Worm (Caenorhabditis elegans) whole organism, L2 larva: ENCODE measurements around the gene B0001.8.

Source experiments
- C34F6.9 ChIP-seq: fragments of 150-350 bp; optimal IDR thresholded peaks from 2 replicates; lab custom pipeline; 2014; ENCODE audit warnings: missing biosample characterization, missing genetic modification characterization
- F13H6.1 ChIP-seq: sonication (generic microtip); optimal IDR thresholded peaks from 2 replicates; lab custom pipeline; 2016; ENCODE audit warnings: missing genetic modification characterization, missing compliant biosample characterization
- R02D3.7 ChIP-seq: fragments of 150-350 bp; optimal IDR thresholded peaks from 2 replicates; lab custom pipeline; 2014; ENCODE audit warnings: missing biosample characterization, missing genetic modification characterization
- Y55F3AM.14 ChIP-seq: fragments of 200-800 bp; sonication (Bioruptor generic); optimal IDR thresholded peaks from 2 replicates; lab custom pipeline; 2018; ENCODE audit warnings: mild to moderate bottlenecking, missing genetic modification characterization, missing compliant biosample characterization
- ZK546.5 ChIP-seq: sonication (generic microtip); optimal IDR thresholded peaks from 2 replicates; lab custom pipeline; 2017; ENCODE audit warnings: missing biosample characterization, missing genetic modification characterization
- alr-1 ChIP-seq: fragments of 150-350 bp; optimal IDR thresholded peaks from 2 replicates; lab custom pipeline; 2014; ENCODE audit warnings: missing biosample characterization, missing genetic modification characterization
- ama-1 ChIP-seq: fragments of 150-350 bp; optimal IDR thresholded peaks from 2 replicates; lab custom pipeline; 2018; ENCODE audit warnings: inconsistent platforms
- ceh-82 ChIP-seq: fragments of 150-350 bp; optimal IDR thresholded peaks from 2 replicates; lab custom pipeline; 2014; ENCODE audit warnings: missing biosample characterization, missing genetic modification characterization
- crh-2 ChIP-seq: sonication (generic microtip); optimal IDR thresholded peaks from 2 replicates; lab custom pipeline; 2017; ENCODE audit warnings: missing biosample characterization, missing genetic modification characterization
- dmd-4 ChIP-seq: sonication (generic microtip); optimal IDR thresholded peaks from 2 replicates; lab custom pipeline; 2017; ENCODE audit warnings: missing biosample characterization, missing genetic modification characterization
- egl-27 ChIP-seq: sonication (generic microtip); optimal IDR thresholded peaks from 3 replicates; lab custom pipeline; 2017; ENCODE audit warnings: missing biosample characterization, missing genetic modification reagents, missing genetic modification characterization
- elt-1 ChIP-seq: fragments of 150-350 bp; optimal IDR thresholded peaks from 2 replicates; lab custom pipeline; 2014; ENCODE audit warnings: missing biosample characterization, missing genetic modification characterization
- elt-3 ChIP-seq: sonication (generic microtip); optimal IDR thresholded peaks from 2 replicates; lab custom pipeline; 2017; ENCODE audit warnings: missing biosample characterization, missing genetic modification characterization
- fos-1 ChIP-seq: fragments of 150-350 bp; optimal IDR thresholded peaks from 2 replicates; lab custom pipeline; 2014; ENCODE audit warnings: missing biosample characterization, missing genetic modification characterization
- lin-11 ChIP-seq: fragments of 150-350 bp; sonication (generic microtip); optimal IDR thresholded peaks from 2 replicates; lab custom pipeline; 2014; ENCODE audit warnings: missing biosample characterization, missing genetic modification characterization, inconsistent platforms, mixed read lengths
- lin-13 ChIP-seq: fragments of 150-350 bp; optimal IDR thresholded peaks from 2 replicates; lab custom pipeline; 2014; ENCODE audit warnings: missing biosample characterization, missing genetic modification reagents, missing genetic modification characterization
- lin-39 ChIP-seq: fragments of 150-350 bp; optimal IDR thresholded peaks from 2 replicates; lab custom pipeline; 2014; ENCODE audit warnings: missing biosample characterization, missing genetic modification reagents, missing genetic modification characterization
- lsy-2 ChIP-seq, 2 experiments: fragments of 150-350 bp in 1 of 2; sonication (generic microtip) in 1 of 2; optimal IDR thresholded peaks; 2 replicates each; lab custom pipeline; 2014 to 2017; ENCODE audit warnings: missing biosample characterization in 2 of 2, missing genetic modification characterization in 2 of 2
- mab-5 ChIP-seq: fragments of 150-350 bp; optimal IDR thresholded peaks from 2 replicates; lab custom pipeline; 2014; ENCODE audit warnings: missing biosample characterization, missing genetic modification characterization
- mbf-1 ChIP-seq: sonication (generic microtip); optimal IDR thresholded peaks from 2 replicates; lab custom pipeline; 2017; ENCODE audit warnings: missing biosample characterization, missing genetic modification characterization
- nhr-10 ChIP-seq: sonication (generic microtip); optimal IDR thresholded peaks from 2 replicates; lab custom pipeline; 2017; ENCODE audit warnings: missing biosample characterization, missing genetic modification characterization
- nhr-129 ChIP-seq: fragments of 150-350 bp; optimal IDR thresholded peaks from 2 replicates; lab custom pipeline; 2014; ENCODE audit warnings: missing biosample characterization, missing genetic modification characterization
- nhr-21 ChIP-seq: fragments of 150-350 bp; optimal IDR thresholded peaks from 2 replicates; lab custom pipeline; 2014; ENCODE audit warnings: missing biosample characterization, missing genetic modification characterization
- nhr-23 ChIP-seq: fragments of 150-350 bp; optimal IDR thresholded peaks from 2 replicates; lab custom pipeline; 2014; ENCODE audit warnings: missing biosample characterization, missing genetic modification reagents, missing genetic modification characterization
- nhr-77 ChIP-seq: fragments of 150-350 bp; optimal IDR thresholded peaks from 2 replicates; lab custom pipeline; 2014; ENCODE audit warnings: missing biosample characterization, missing genetic modification characterization
- peb-1 ChIP-seq: fragments of 150-350 bp; optimal IDR thresholded peaks from 2 replicates; lab custom pipeline; 2014; ENCODE audit warnings: missing biosample characterization, missing genetic modification characterization
- sem-4 ChIP-seq: fragments of 150-350 bp; optimal IDR thresholded peaks from 2 replicates; lab custom pipeline; 2014; ENCODE audit warnings: missing biosample characterization, missing genetic modification reagents, missing genetic modification characterization
- skn-1 ChIP-seq: sonication (generic microtip); optimal IDR thresholded peaks from 2 replicates; lab custom pipeline; 2017; ENCODE audit warnings: missing biosample characterization, missing genetic modification characterization
- sma-3 ChIP-seq: sonication (generic microtip); optimal IDR thresholded peaks from 2 replicates; lab custom pipeline; 2016; ENCODE audit warnings: missing genetic modification reagents, missing genetic modification characterization, missing compliant biosample characterization
- snpc-4 ChIP-seq: fragments of 150-350 bp; optimal IDR thresholded peaks from 2 replicates; lab custom pipeline; 2014; ENCODE audit warnings: missing biosample characterization, missing genetic modification characterization
- unc-62 ChIP-seq: fragments of 150-350 bp; optimal IDR thresholded peaks from 2 replicates; lab custom pipeline; 2014; ENCODE audit warnings: missing biosample characterization, missing genetic modification reagents, missing genetic modification characterization
- zag-1 ChIP-seq: fragments of 150-350 bp; optimal IDR thresholded peaks from 2 replicates; lab custom pipeline; 2014; ENCODE audit warnings: missing biosample characterization, missing genetic modification characterization
- ztf-4 ChIP-seq: fragments of 150-350 bp; optimal IDR thresholded peaks from 2 replicates; lab custom pipeline; 2014; ENCODE audit warnings: missing biosample characterization, missing genetic modification characterization

Gene B0001.8

ce11 chrIV:12160421-12160820 lies 19.6 kb upstream of the B0001.8 start:
- TF ChIP-seq unc-62 (GFP tag; lab: Kevin White, UChicago) (no peak), ama-1 (lab: Kevin White, UChicago) (no peak), ceh-82 (tag; lab: Kevin White, UChicago) (no peak), C34F6.9 (tag; lab: Kevin White, UChicago) (no peak), mab-5 (tag; lab: Kevin White, UChicago) (no peak), lin-11 (tag; lab: Kevin White, UChicago) (no peak), nhr-77 (tag; lab: Kevin White, UChicago) (no peak), F13H6.1 (no peak), sem-4 (no peak), elt-3 (tag; lab: Kevin White, UChicago) (no peak), dmd-4 (tag; lab: Kevin White, UChicago) (no peak), nhr-21 (tag; lab: Kevin White, UChicago) (no peak), zag-1 (no peak), fos-1 (tag; lab: Kevin White, UChicago) (no peak), peb-1 (tag; lab: Kevin White, UChicago) (no peak), ZK546.5 (tag; lab: Kevin White, UChicago) (no peak), elt-1 (tag; lab: Kevin White, UChicago) (no peak)

- TF ChIP-seq nhr-129 (tag; lab: Kevin White, UChicago), result peak; percentile 62
- no peak for TF ChIP-seq ama-1 (lab: Kevin White, UChicago)
These were observed 17.1 kb upstream of the B0001.8 start for ce11 chrIV:12157915-12158314.

- TF ChIP-seq lin-39 (tag; lab: Kevin White, UChicago), result no peak
- TF ChIP-seq crh-2 (tag; lab: Kevin White, UChicago), result peak; percentile 34
- no peak for TF ChIP-seq F13H6.1
- no peak for TF ChIP-seq Y55F3AM.14 (GFP tag; lab: Kevin White, UChicago)
- TF ChIP-seq mbf-1, result no peak
- TF ChIP-seq lin-13 (GFP tag; lab: Kevin White, UChicago), result no peak
- TF ChIP-seq sma-3 (GFP tag; lab: Kevin White, UChicago), result no peak
- peak; percentile 67 for TF ChIP-seq nhr-129 (tag; lab: Kevin White, UChicago)
- TF ChIP-seq C34F6.9 (tag; lab: Kevin White, UChicago), result peak; percentile 64
- peak in 1 of 2 experiments; percentile 27 for TF ChIP-seq lsy-2 (tag; optimal IDR thresholded peaks at IDR 0.05; lab: Kevin White, UChicago)
- no peak for TF ChIP-seq zag-1
- no peak for TF ChIP-seq ztf-4
- no peak for TF ChIP-seq skn-1 (tag; lab: Kevin White, UChicago)
- TF ChIP-seq ama-1 (lab: Kevin White, UChicago), result no peak
These were observed 15.9 kb upstream of the B0001.8 start, which contains the start of gene eri-12 for ce11 chrIV:12156642-12157233. Gene eri-12 (plus strand): TSS chrIV:12156838.

ce11 chrIV:12154195-12154677 lies 13.4 kb upstream of the B0001.8 start, which contains the start of gene B0001.7:
Gene B0001.7 (minus strand): TSS chrIV:12154245.
- TF ChIP-seq R02D3.7 (tag; lab: Kevin White, UChicago), result no peak
- TF ChIP-seq Y55F3AM.14 (GFP tag; lab: Kevin White, UChicago), result no peak
- TF ChIP-seq ZK546.5 (tag; lab: Kevin White, UChicago), result no peak
- no peak for TF ChIP-seq nhr-23
- no peak for TF ChIP-seq lin-39 (tag; lab: Kevin White, UChicago)
- TF ChIP-seq dmd-4 (tag; lab: Kevin White, UChicago), result no peak
- no peak for TF ChIP-seq snpc-4
- TF ChIP-seq nhr-21 (tag; lab: Kevin White, UChicago), result no peak
- no peak for TF ChIP-seq egl-27
- TF ChIP-seq lin-11 (tag; lab: Kevin White, UChicago), result no peak

ce11 chrIV:12150877-12151276 lies 10.0 kb upstream of the B0001.8 start, which contains the start of gene B0001.2:
Gene B0001.2 (minus strand): TSS chrIV:12150977.
- TF ChIP-seq egl-27 (no peak), alr-1 (tag; lab: Kevin White, UChicago) (no peak), lin-13 (GFP tag; lab: Kevin White, UChicago) (no peak), elt-3 (tag; lab: Kevin White, UChicago) (no peak), nhr-129 (tag; lab: Kevin White, UChicago) (no peak), peb-1 (tag; lab: Kevin White, UChicago) (no peak), Y55F3AM.14 (GFP tag; lab: Kevin White, UChicago) (no peak), ceh-82 (tag; lab: Kevin White, UChicago) (no peak), mbf-1 (no peak), lsy-2 (tag; optimal IDR thresholded peaks at IDR 0.05; lab: Kevin White, UChicago) (no peak), ztf-4 (no peak), elt-1 (tag; lab: Kevin White, UChicago) (no peak), nhr-10 (tag; lab: Kevin White, UChicago) (no peak)
